Fruit fly (Drosophila melanogaster) whole organism, embryonic: ENCODE results near the gene CG7484.
A peak's percentile ranks its signal among the peaks of the same experiment; 100 is the strongest.

Experiments used
- Asciz ChIP-seq: fragments of 200-800 bp; sonication (Bioruptor generic); optimal IDR thresholded peaks from 2 replicates; lab custom pipeline; 2017; ENCODE audit warnings: missing biosample characterization, mild to moderate bottlenecking, missing genetic modification characterization, missing genetic modification reagents
- CG11247 ChIP-seq: fragments of 200-800 bp; sonication (Bioruptor generic); IDR thresholded peaks from 2 replicates; pipeline ENCODE4 v1.3.6; 2022; ENCODE audit warnings: missing biosample characterization, missing genetic modification characterization
- CG11696 ChIP-seq: fragments of 200-800 bp; sonication (Bioruptor generic); IDR thresholded peaks from 2 replicates; pipeline ENCODE4 v1.3.6; 2022; ENCODE audit warnings: missing biosample characterization, missing genetic modification characterization
- CG12071 ChIP-seq: fragments of 200-800 bp; sonication (Bioruptor generic); optimal IDR thresholded peaks from 3 replicates; lab custom pipeline; 2018; ENCODE audit warnings: missing biosample characterization, mild to moderate bottlenecking, missing genetic modification characterization
- CG12155 ChIP-seq: fragments of 200-800 bp; sonication (Bioruptor generic); optimal IDR thresholded peaks from 3 replicates; lab custom pipeline; 2016; ENCODE audit warnings: missing biosample characterization, missing genetic modification characterization
- CG12744 ChIP-seq: fragments of 200-800 bp; sonication (Bioruptor generic); optimal IDR thresholded peaks from 2 replicates; lab custom pipeline; 2016; ENCODE audit warnings: missing biosample characterization, missing genetic modification characterization
- CG13287 ChIP-seq: fragments of 200-800 bp; sonication (Bioruptor generic); IDR thresholded peaks from 2 replicates; pipeline ENCODE4 v1.3.6; 2022; ENCODE audit warnings: missing biosample characterization, missing genetic modification characterization; ENCODE audit not compliant: partially characterized antibody
- CG14050 ChIP-seq: fragments of 200-800 bp; sonication (Bioruptor generic); IDR thresholded peaks from 3 replicates; pipeline ENCODE4 v1.3.6; 2022; ENCODE audit warnings: missing biosample characterization, missing genetic modification characterization
- CG15514 ChIP-seq: fragments of 200-800 bp; sonication (Bioruptor generic); optimal IDR thresholded peaks from 3 replicates; lab custom pipeline; 2017; ENCODE audit warnings: missing biosample characterization, missing genetic modification characterization, mild to moderate bottlenecking, moderate library complexity, missing genetic modification reagents
- CG16779 ChIP-seq: fragments of 200-800 bp; sonication (Bioruptor generic); IDR thresholded peaks from 2 replicates; pipeline ENCODE4 v1.3.6; 2022; ENCODE audit warnings: missing biosample characterization, missing genetic modification characterization
- CG17802 ChIP-seq: fragments of 200-800 bp; sonication (Bioruptor generic); optimal IDR thresholded peaks from 2 replicates; lab custom pipeline; 2018; ENCODE audit warnings: missing biosample characterization, mild to moderate bottlenecking, missing genetic modification characterization, moderate library complexity
- CG18619 ChIP-seq: fragments of 200-800 bp; sonication (Bioruptor generic); optimal IDR thresholded peaks from 3 replicates; lab custom pipeline; 2017; ENCODE audit warnings: missing biosample characterization, mild to moderate bottlenecking, missing genetic modification characterization
- CG2199 ChIP-seq: fragments of 200-800 bp; sonication (Bioruptor generic); IDR thresholded peaks from 3 replicates; pipeline ENCODE4 v1.3.6; 2022; ENCODE audit warnings: missing biosample characterization, missing genetic modification characterization
- CG2202 ChIP-seq: fragments of 200-800 bp; sonication (Bioruptor generic); optimal IDR thresholded peaks from 2 replicates; lab custom pipeline; 2018; ENCODE audit warnings: missing biosample characterization, mild to moderate bottlenecking, missing genetic modification characterization
- CG2678 ChIP-seq: fragments of 200-800 bp; sonication (Bioruptor generic); optimal IDR thresholded peaks from 3 replicates; lab custom pipeline; 2019; ENCODE audit warnings: missing biosample characterization, mild to moderate bottlenecking, missing genetic modification characterization, moderate library complexity
- CG4404 ChIP-seq: fragments of 200-800 bp; sonication (Bioruptor generic); IDR thresholded peaks from 2 replicates; pipeline ENCODE4 v1.3.6; 2022; ENCODE audit warnings: missing biosample characterization, missing genetic modification characterization
- CG4424 ChIP-seq: fragments of 200-800 bp; sonication (Bioruptor generic); optimal IDR thresholded peaks from 3 replicates; lab custom pipeline; 2016; ENCODE audit warnings: missing biosample characterization, missing genetic modification characterization
- CG4617 ChIP-seq: fragments of 200-800 bp; sonication (Bioruptor generic); optimal IDR thresholded peaks from 3 replicates; lab custom pipeline; 2016; ENCODE audit warnings: missing biosample characterization, missing genetic modification characterization, borderline replicate concordance
- CG5245 ChIP-seq: fragments of 200-800 bp; sonication (Bioruptor generic); optimal IDR thresholded peaks from 3 replicates; lab custom pipeline; 2016; ENCODE audit warnings: missing biosample characterization, missing genetic modification characterization
- CG7963 ChIP-seq: fragments of 200-800 bp; sonication (Bioruptor generic); IDR thresholded peaks from 3 replicates; pipeline ENCODE4 v1.3.6; 2022; ENCODE audit warnings: missing biosample characterization, missing genetic modification characterization; ENCODE audit not compliant: partially characterized antibody
- CG8765 ChIP-seq: fragments of 200-800 bp; sonication (Bioruptor generic); IDR thresholded peaks from 2 replicates; pipeline ENCODE4 v1.3.6; 2022; ENCODE audit warnings: missing biosample characterization, missing genetic modification characterization
- Camta ChIP-seq: fragments of 200-800 bp; sonication (Bioruptor generic); optimal IDR thresholded peaks from 2 replicates; lab custom pipeline; 2016; ENCODE audit warnings: missing biosample characterization, missing genetic modification characterization
- Dad ChIP-seq: fragments of 200-800 bp; sonication (Bioruptor generic); optimal IDR thresholded peaks from 3 replicates; lab custom pipeline; 2016; ENCODE audit warnings: missing biosample characterization, missing genetic modification characterization
- Doc3 ChIP-seq: fragments of 200-800 bp; sonication (Bioruptor generic); IDR thresholded peaks from 3 replicates; pipeline ENCODE4 v1.3.6; 2022; ENCODE audit warnings: missing biosample characterization, missing genetic modification characterization; ENCODE audit not compliant: partially characterized antibody
- Eip74EF ChIP-seq, 2 experiments: fragments of 200-800 bp in 1 of 2; fragments of >200 bp in 1 of 2; sonication (Bioruptor generic) in 1 of 2; optimal IDR thresholded peaks; 2 replicates each; lab custom pipeline; 2017 to 2019; ENCODE audit warnings: missing biosample characterization in 2 of 2, missing genetic modification characterization in 2 of 2, mild to moderate bottlenecking in 1 of 2, moderate library complexity in 1 of 2
- Hmx ChIP-seq: fragments of 200-800 bp; sonication (Bioruptor generic); optimal IDR thresholded peaks from 2 replicates; lab custom pipeline; 2016; ENCODE audit warnings: missing biosample characterization, missing genetic modification characterization
- Hsf ChIP-seq: fragments of 200-800 bp; sonication (Bioruptor generic); optimal IDR thresholded peaks from 3 replicates; lab custom pipeline; 2016; ENCODE audit warnings: missing biosample characterization, missing genetic modification characterization
- MTF-1 ChIP-seq: fragments of 200-800 bp; sonication (Bioruptor generic); optimal IDR thresholded peaks from 2 replicates; lab custom pipeline; 2018; ENCODE audit warnings: missing biosample characterization, mild to moderate bottlenecking, missing genetic modification characterization, borderline replicate concordance
- Max ChIP-seq: fragments of 200-800 bp; sonication (Bioruptor generic); optimal IDR thresholded peaks from 2 replicates; lab custom pipeline; 2016; ENCODE audit warnings: missing biosample characterization, mild to moderate bottlenecking, missing genetic modification characterization
- NC2α ChIP-seq: fragments of 200-800 bp; sonication (Bioruptor generic); optimal IDR thresholded peaks from 2 replicates; lab custom pipeline; 2016; ENCODE audit warnings: missing biosample characterization, missing genetic modification characterization
- Nf-YC ChIP-seq: fragments of 200-800 bp; optimal IDR thresholded peaks from 3 replicates; lab custom pipeline; 2019; ENCODE audit warnings: missing biosample characterization, mild to moderate bottlenecking, missing genetic modification characterization, moderate library complexity
- NfI ChIP-seq: fragments of 200-800 bp; sonication (Bioruptor generic); optimal IDR thresholded peaks from 3 replicates; lab custom pipeline; 2018; ENCODE audit warnings: missing biosample characterization, mild to moderate bottlenecking, missing genetic modification characterization, moderate library complexity
- Rfx ChIP-seq: fragments of 200-800 bp; sonication (Bioruptor generic); IDR thresholded peaks from 2 replicates; pipeline ENCODE4 v1.3.6; 2022; ENCODE audit warnings: missing biosample characterization, missing genetic modification characterization
- Sry-β ChIP-seq: fragments of 200-800 bp; sonication (Bioruptor generic); optimal IDR thresholded peaks from 2 replicates; lab custom pipeline; 2018; ENCODE audit warnings: missing biosample characterization, mild to moderate bottlenecking, missing genetic modification characterization, moderate library complexity
- Vsx1 ChIP-seq: fragments of 200-800 bp; sonication (Bioruptor generic); optimal IDR thresholded peaks from 2 replicates; lab custom pipeline; 2017; ENCODE audit warnings: missing biosample characterization, mild to moderate bottlenecking, missing genetic modification characterization, missing genetic modification reagents
- amos ChIP-seq: fragments of 200-800 bp; sonication (Bioruptor generic); IDR thresholded peaks from 2 replicates; pipeline ENCODE4 v1.3.6; 2022; ENCODE audit warnings: missing biosample characterization, missing genetic modification characterization; ENCODE audit not compliant: partially characterized antibody
- crc ChIP-seq: fragments of 200-800 bp; sonication (Bioruptor generic); optimal IDR thresholded peaks from 2 replicates; lab custom pipeline; 2016; ENCODE audit warnings: missing biosample characterization, missing genetic modification characterization
- esg ChIP-seq: fragments of 200-800 bp; sonication (Bioruptor generic); conservative IDR thresholded peaks from 2 replicates; pipeline ENCODE4 v1.3.6; 2022; ENCODE audit warnings: missing biosample characterization, missing genetic modification characterization
- hth ChIP-seq: fragments of >200 bp; optimal IDR thresholded peaks from 2 replicates; lab custom pipeline; 2017; ENCODE audit warnings: inconsistent platforms
- ind ChIP-seq: fragments of 200-800 bp; sonication (Bioruptor generic); optimal IDR thresholded peaks from 3 replicates; lab custom pipeline; 2016; ENCODE audit warnings: missing biosample characterization, missing genetic modification characterization
- knrl ChIP-seq: fragments of 200-800 bp; sonication (Bioruptor generic); IDR thresholded peaks from 3 replicates; pipeline ENCODE4 v1.3.6; 2022; ENCODE audit warnings: missing biosample characterization, missing genetic modification characterization; ENCODE audit not compliant: partially characterized antibody
- nau ChIP-seq: fragments of 200-800 bp; sonication (Bioruptor generic); optimal IDR thresholded peaks from 3 replicates; lab custom pipeline; 2017; ENCODE audit warnings: missing biosample characterization, mild to moderate bottlenecking, missing genetic modification characterization, missing genetic modification reagents
- nerfin-1 ChIP-seq: fragments of 200-800 bp; sonication (Bioruptor generic); optimal IDR thresholded peaks from 3 replicates; lab custom pipeline; 2019; ENCODE audit warnings: missing biosample characterization, mild to moderate bottlenecking, missing genetic modification characterization, moderate library complexity
- nom ChIP-seq: fragments of 200-800 bp; sonication (Bioruptor generic); optimal IDR thresholded peaks from 2 replicates; lab custom pipeline; 2017; ENCODE audit warnings: missing biosample characterization, missing genetic modification characterization, mild to moderate bottlenecking, moderate library complexity, missing genetic modification reagents
- odd ChIP-seq: fragments of 200-800 bp; sonication (Bioruptor generic); optimal IDR thresholded peaks from 2 replicates; lab custom pipeline; 2017; ENCODE audit warnings: missing biosample characterization, mild to moderate bottlenecking, missing genetic modification characterization
- org-1 ChIP-seq: fragments of 200-800 bp; sonication (Bioruptor generic); optimal IDR thresholded peaks from 2 replicates; lab custom pipeline; 2017; ENCODE audit warnings: missing biosample characterization, missing genetic modification characterization
- pfk ChIP-seq: fragments of 200-800 bp; sonication (Bioruptor generic); optimal IDR thresholded peaks from 2 replicates; lab custom pipeline; 2018; ENCODE audit warnings: missing biosample characterization, mild to moderate bottlenecking, missing genetic modification characterization, moderate library complexity
- sens-2 ChIP-seq: fragments of 200-800 bp; sonication (Bioruptor generic); IDR thresholded peaks from 2 replicates; pipeline ENCODE4 v1.3.6; 2022; ENCODE audit warnings: missing biosample characterization, missing genetic modification characterization
- seq ChIP-seq: fragments of 200-800 bp; sonication (Bioruptor generic); IDR thresholded peaks from 2 replicates; pipeline ENCODE4 v1.3.6; 2022; ENCODE audit warnings: missing biosample characterization, missing genetic modification characterization
- twi ChIP-seq: fragments of 200-800 bp; optimal IDR thresholded peaks from 2 replicates; lab custom pipeline; 2019; ENCODE audit warnings: missing biosample characterization, mild to moderate bottlenecking, missing genetic modification characterization, moderate library complexity
- zen ChIP-seq: fragments of 200-800 bp; sonication (Bioruptor generic); optimal IDR thresholded peaks from 3 replicates; lab custom pipeline; 2018; ENCODE audit warnings: missing biosample characterization, mild to moderate bottlenecking, missing genetic modification characterization, moderate library complexity

Gene CG7484

DNA sequence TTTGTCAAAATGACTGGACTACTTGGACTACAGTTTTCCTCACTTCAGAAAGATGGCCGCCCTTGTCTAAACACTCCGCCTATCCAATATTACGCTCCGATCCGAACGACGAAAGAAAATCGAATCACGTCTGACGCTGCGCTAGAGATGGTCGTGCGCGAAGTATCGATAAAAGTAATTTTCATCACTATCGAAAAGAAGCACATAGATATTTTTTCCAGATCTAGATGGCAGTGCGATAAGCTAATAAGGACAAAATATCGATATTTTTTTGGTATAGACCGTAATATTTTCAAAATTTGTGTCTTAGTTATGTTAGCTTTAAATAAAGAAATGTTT is 9.5 kb upstream of the CG7484 start, which contains the start of gene Pep (continued):
- TF ChIP-seq seq (GFP tag; lab: Robert Waterston, UW), result no peak
- TF ChIP-seq CG8765, result 0 out of 2 replicates have a peak, but pooled peaks have one; percentile 19
- peak; percentile 57 for TF ChIP-seq nom (GFP tag; lab: Kevin White, UChicago)
- TF ChIP-seq CG11696 (GFP tag; lab: Robert Waterston, UW), result no peak
- no peak for TF ChIP-seq MTF-1 (GFP tag; lab: Kevin White, UChicago)
- TF ChIP-seq CG4424 (GFP tag; lab: Kevin White, UChicago), result peak; percentile 39
- peak; percentile 98 for TF ChIP-seq Doc3
- peak; percentile 31 for TF ChIP-seq CG2202 (tag; lab: Kevin White, UChicago)
- TF ChIP-seq Hsf (GFP tag; lab: Kevin White, UChicago), result peak; percentile 11
- TF ChIP-seq Hmx (GFP tag; lab: Kevin White, UChicago), result no peak
- no peak for TF ChIP-seq CG14050 (GFP tag; lab: Robert Waterston, UW)
- peak; percentile 98 for TF ChIP-seq CG7963 (GFP tag; lab: Robert Waterston, UW)
- no peak for TF ChIP-seq Max
- peak; percentile 99 for TF ChIP-seq knrl
- TF ChIP-seq CG18619, result no peak
- TF ChIP-seq org-1 (GFP tag; lab: Kevin White, UChicago), result no peak
- TF ChIP-seq NfI (GFP tag; lab: Kevin White, UChicago), result peak; percentile 24
- no peak for TF ChIP-seq esg (GFP tag; lab: Robert Waterston, UW)
- peak; percentile 84 for TF ChIP-seq Vsx1 (GFP tag; lab: Kevin White, UChicago)
- TF ChIP-seq nerfin-1 (tag; lab: Kevin White, UChicago), result no peak
- TF ChIP-seq Nf-YC (tag; lab: Kevin White, UChicago), result no peak
- peak; percentile 69 for TF ChIP-seq zen
- TF ChIP-seq Eip74EF (GFP tag; optimal IDR thresholded peaks at IDR 0.05; lab: Kevin White, UChicago), result no peak
- peak; percentile 84; the same call in 2 of the 3 replicates for TF ChIP-seq CG2199 (GFP tag; lab: Robert Waterston, UW)
- TF ChIP-seq CG13287 (GFP tag; lab: Robert Waterston, UW), result peak; percentile 98
- TF ChIP-seq ind (GFP tag; lab: Kevin White, UChicago), result no peak
- TF ChIP-seq Camta (GFP tag; lab: Kevin White, UChicago), result peak; percentile 4
- TF ChIP-seq CG4617 (GFP tag; lab: Kevin White, UChicago), result peak; percentile 36
- TF ChIP-seq Sry-β (GFP tag; lab: Kevin White, UChicago), result no peak
- TF ChIP-seq Asciz, result no peak
- TF ChIP-seq CG12155 (GFP tag; lab: Kevin White, UChicago), result peak; percentile 24
- TF ChIP-seq twi (tag; lab: Kevin White, UChicago), result no peak
- TF ChIP-seq CG4404 (GFP tag; lab: Robert Waterston, UW), result no peak
- peak; percentile 21 for TF ChIP-seq CG12744 (GFP tag; lab: Kevin White, UChicago)
- peak; percentile 21 for TF ChIP-seq Dad (GFP tag; lab: Kevin White, UChicago)
- TF ChIP-seq CG11247 (GFP tag; lab: Robert Waterston, UW), result no peak
- TF ChIP-seq nau, result no peak
- no peak for TF ChIP-seq crc
- no peak for TF ChIP-seq CG12071 (GFP tag; lab: Kevin White, UChicago)
- peak; percentile 54 for TF ChIP-seq CG17802 (tag; lab: Kevin White, UChicago)
- peak; percentile 1 for TF ChIP-seq NC2α (GFP tag; lab: Kevin White, UChicago)
- TF ChIP-seq CG5245 (GFP tag; lab: Kevin White, UChicago), result no peak
- peak; percentile 8 for TF ChIP-seq pfk (GFP tag; lab: Kevin White, UChicago)
- peak; percentile 99 for TF ChIP-seq amos (GFP tag; lab: Robert Waterston, UW)
- no peak for TF ChIP-seq hth (lab: Kevin White, UChicago)
- TF ChIP-seq CG15514 (GFP tag; lab: Kevin White, UChicago), result peak; percentile 85
- TF ChIP-seq CG2678 (tag; lab: Kevin White, UChicago), result no peak
- no peak for TF ChIP-seq CG16779 (GFP tag; lab: Robert Waterston, UW)
- TF ChIP-seq sens-2 (GFP tag; lab: Robert Waterston, UW), result no peak
- no peak for TF ChIP-seq Rfx (GFP tag; lab: Robert Waterston, UW)
- no peak for TF ChIP-seq odd (GFP tag; lab: Kevin White, UChicago)
